Fruit fly (Drosophila melanogaster) whole organism, embryonic: ENCODE measurements around the gene unc-45.

ENCODE experiments used
- Abd-B ChIP-seq: fragments of 200-800 bp; sonication (Bioruptor generic); optimal IDR thresholded peaks from 2 replicates; lab custom pipeline; 2018; ENCODE audit warnings: missing biosample characterization, mild to moderate bottlenecking, missing genetic modification characterization, moderate library complexity
- Adf1 ChIP-seq: fragments of 200-800 bp; sonication (Bioruptor generic); IDR thresholded peaks from 2 replicates; pipeline ENCODE4 v1.3.6; 2022; ENCODE audit warnings: missing biosample characterization, missing genetic modification characterization
- Atf3 ChIP-seq: fragments of 200-800 bp; sonication (Bioruptor generic); optimal IDR thresholded peaks from 3 replicates; lab custom pipeline; 2016; ENCODE audit warnings: missing biosample characterization, missing genetic modification characterization
- CG1024 ChIP-seq: fragments of 200-800 bp; sonication (Bioruptor generic); IDR thresholded peaks from 2 replicates; pipeline ENCODE4 v1.3.6; 2022; ENCODE audit warnings: missing biosample characterization, missing genetic modification characterization
- CG10321 ChIP-seq: fragments of 200-800 bp; sonication (Bioruptor generic); IDR thresholded peaks from 2 replicates; pipeline ENCODE4 v1.3.6; 2022; ENCODE audit warnings: missing biosample characterization, missing genetic modification characterization
- CG10543 ChIP-seq: fragments of 200-800 bp; sonication (Bioruptor generic); optimal IDR thresholded peaks from 3 replicates; lab custom pipeline; 2017; ENCODE audit warnings: missing biosample characterization, mild to moderate bottlenecking, missing genetic modification characterization, moderate library complexity
- CG12236 ChIP-seq: fragments of 200-800 bp; sonication (Bioruptor generic); optimal IDR thresholded peaks from 2 replicates; lab custom pipeline; 2016; ENCODE audit warnings: missing biosample characterization, missing genetic modification characterization
- CG12744 ChIP-seq: fragments of 200-800 bp; sonication (Bioruptor generic); optimal IDR thresholded peaks from 2 replicates; lab custom pipeline; 2016; ENCODE audit warnings: missing biosample characterization, missing genetic modification characterization
- CG12769 ChIP-seq: fragments of 200-800 bp; sonication (Bioruptor generic); optimal IDR thresholded peaks from 2 replicates; lab custom pipeline; 2019; ENCODE audit warnings: missing biosample characterization, mild to moderate bottlenecking, missing genetic modification characterization, moderate library complexity
- CG13624 ChIP-seq: fragments of 200-800 bp; sonication (Bioruptor generic); optimal IDR thresholded peaks from 2 replicates; lab custom pipeline; 2016; ENCODE audit warnings: missing biosample characterization, missing genetic modification characterization
- CG13894 ChIP-seq: fragments of 200-800 bp; sonication (Bioruptor generic); optimal IDR thresholded peaks from 3 replicates; lab custom pipeline; 2018; ENCODE audit warnings: missing biosample characterization, mild to moderate bottlenecking, missing genetic modification characterization, moderate library complexity
- CG14667 ChIP-seq: fragments of 200-800 bp; sonication (Bioruptor generic); IDR thresholded peaks from 2 replicates; pipeline ENCODE4 v1.3.6; 2022; ENCODE audit warnings: missing biosample characterization, missing genetic modification characterization
- CG16815 ChIP-seq: fragments of 200-800 bp; sonication (Bioruptor generic); optimal IDR thresholded peaks from 3 replicates; lab custom pipeline; 2017; ENCODE audit warnings: missing biosample characterization, mild to moderate bottlenecking, missing genetic modification characterization
- CG18262 ChIP-seq: fragments of 200-800 bp; optimal IDR thresholded peaks from 3 replicates; lab custom pipeline; 2019; ENCODE audit warnings: missing biosample characterization, mild to moderate bottlenecking, missing genetic modification characterization, moderate library complexity
- CG2199 ChIP-seq: fragments of 200-800 bp; sonication (Bioruptor generic); IDR thresholded peaks from 3 replicates; pipeline ENCODE4 v1.3.6; 2022; ENCODE audit warnings: missing biosample characterization, missing genetic modification characterization
- CG30431 ChIP-seq: fragments of 200-800 bp; sonication (Bioruptor generic); optimal IDR thresholded peaks from 2 replicates; lab custom pipeline; 2017; ENCODE audit warnings: missing biosample characterization, missing genetic modification characterization
- CG32532 ChIP-seq: fragments of 200-800 bp; sonication (Bioruptor generic); IDR thresholded peaks from 2 replicates; pipeline ENCODE4 v1.3.6; 2022; ENCODE audit warnings: missing biosample characterization, missing genetic modification characterization
- CG33557 ChIP-seq: fragments of 200-800 bp; sonication (Bioruptor generic); optimal IDR thresholded peaks from 2 replicates; lab custom pipeline; 2019; ENCODE audit warnings: missing biosample characterization, mild to moderate bottlenecking, missing genetic modification characterization, moderate library complexity
- CG4360 ChIP-seq: fragments of 200-800 bp; sonication (Bioruptor generic); IDR thresholded peaks from 2 replicates; pipeline ENCODE4 v1.3.6; 2022; ENCODE audit warnings: missing biosample characterization, missing genetic modification characterization
- CG6254 ChIP-seq: fragments of 200-800 bp; sonication (Bioruptor generic); optimal IDR thresholded peaks from 3 replicates; lab custom pipeline; 2017; ENCODE audit warnings: mild to moderate bottlenecking, missing biosample characterization, missing genetic modification reagents, missing genetic modification characterization
- CG8478 ChIP-seq: fragments of >200 bp; optimal IDR thresholded peaks from 2 replicates; lab custom pipeline; 2018
- CTCF ChIP-seq: fragments of 200-800 bp; sonication (Bioruptor generic); optimal IDR thresholded peaks from 2 replicates; lab custom pipeline; 2017; ENCODE audit warnings: missing biosample characterization, mild to moderate bottlenecking, missing genetic modification characterization, moderate library complexity
- D19B ChIP-seq: fragments of 200-800 bp; sonication (Bioruptor generic); optimal IDR thresholded peaks from 2 replicates; lab custom pipeline; 2017; ENCODE audit warnings: missing biosample characterization, mild to moderate bottlenecking, missing genetic modification characterization
- Drgx ChIP-seq: fragments of 200-800 bp; sonication (Bioruptor generic); IDR thresholded peaks from 2 replicates; pipeline ENCODE4 v1.3.6; 2022; ENCODE audit warnings: missing biosample characterization, missing genetic modification characterization
- Lpt ChIP-seq: fragments of >200 bp; optimal IDR thresholded peaks from 2 replicates; lab custom pipeline; 2018; ENCODE audit warnings: missing biosample characterization, missing genetic modification characterization
- Nf-YB ChIP-seq: fragments of 200-800 bp; sonication (Bioruptor generic); optimal IDR thresholded peaks from 3 replicates; lab custom pipeline; 2019; ENCODE audit warnings: missing biosample characterization, mild to moderate bottlenecking, missing genetic modification characterization, moderate library complexity
- Six4 ChIP-seq: fragments of 200-800 bp; sonication (Bioruptor generic); optimal IDR thresholded peaks from 2 replicates; lab custom pipeline; 2016; ENCODE audit warnings: missing biosample characterization, missing genetic modification characterization
- Usf ChIP-seq: fragments of 200-800 bp; sonication (Bioruptor generic); optimal IDR thresholded peaks from 2 replicates; lab custom pipeline; 2017; ENCODE audit warnings: missing genotype, missing biosample characterization, missing genetic modification characterization
- ase ChIP-seq: fragments of 200-800 bp; sonication (Bioruptor generic); IDR thresholded peaks from 3 replicates; pipeline ENCODE4 v1.3.6; 2022; ENCODE audit warnings: missing biosample characterization, missing genetic modification characterization
- ato ChIP-seq: fragments of 200-800 bp; sonication (Bioruptor generic); IDR thresholded peaks from 2 replicates; pipeline ENCODE4 v1.3.6; 2022; ENCODE audit warnings: missing biosample characterization, missing genetic modification characterization; ENCODE audit not compliant: partially characterized antibody
- bbx ChIP-seq: fragments of 200-800 bp; sonication (Bioruptor generic); IDR thresholded peaks from 2 replicates; pipeline ENCODE4 v1.3.6; 2022; ENCODE audit warnings: missing biosample characterization, missing genetic modification characterization; ENCODE audit not compliant: partially characterized antibody
- bcd ChIP-seq: fragments of 200-800 bp; sonication (Bioruptor generic); optimal IDR thresholded peaks from 2 replicates; lab custom pipeline; 2017; ENCODE audit warnings: missing biosample characterization, mild to moderate bottlenecking, missing genetic modification characterization
- caup ChIP-seq: fragments of 200-800 bp; sonication (Bioruptor generic); optimal IDR thresholded peaks from 3 replicates; lab custom pipeline; 2017; ENCODE audit warnings: missing biosample characterization, mild to moderate bottlenecking, missing genetic modification characterization, moderate library complexity; ENCODE audit not compliant: severe bottlenecking
- cg ChIP-seq: fragments of 200-800 bp; sonication (Bioruptor generic); optimal IDR thresholded peaks from 3 replicates; lab custom pipeline; 2019; ENCODE audit warnings: missing biosample characterization, mild to moderate bottlenecking, missing genetic modification characterization, moderate library complexity
- cwo ChIP-seq: fragments of 200-800 bp; sonication (Bioruptor generic); optimal IDR thresholded peaks from 3 replicates; lab custom pipeline; 2017; ENCODE audit warnings: missing biosample characterization, missing genetic modification characterization, mild to moderate bottlenecking, moderate library complexity, missing genetic modification reagents
- ftz-f1 ChIP-seq: fragments of 200-800 bp; sonication (Bioruptor generic); optimal IDR thresholded peaks from 2 replicates; lab custom pipeline; 2016; ENCODE audit warnings: missing biosample characterization, missing genetic modification characterization
- gfzf ChIP-seq: fragments of 200-800 bp; sonication (Bioruptor generic); optimal IDR thresholded peaks from 2 replicates; lab custom pipeline; 2016; ENCODE audit warnings: missing biosample characterization, mild to moderate bottlenecking, missing genetic modification characterization, moderate library complexity
- gro ChIP-seq: fragments of 200-800 bp; sonication (Bioruptor generic); optimal IDR thresholded peaks from 2 replicates; lab custom pipeline; 2016; ENCODE audit warnings: missing biosample characterization, missing genetic modification characterization
- gt ChIP-seq: fragments of 200-800 bp; sonication (Bioruptor generic); IDR thresholded peaks from 2 replicates; pipeline ENCODE4 v1.3.6; 2022; ENCODE audit warnings: missing biosample characterization, missing genetic modification characterization
- hb ChIP-seq: fragments of 200-800 bp; sonication (Bioruptor generic); IDR thresholded peaks from 3 replicates; pipeline ENCODE4 v1.3.6; 2022; ENCODE audit warnings: missing biosample characterization, missing genetic modification characterization; ENCODE audit not compliant: partially characterized antibody
- kay ChIP-seq: fragments of 200-800 bp; sonication (Bioruptor generic); optimal IDR thresholded peaks from 2 replicates; lab custom pipeline; 2016; ENCODE audit warnings: missing biosample characterization, missing genetic modification characterization
- kni ChIP-seq: fragments of 200-800 bp; sonication (Bioruptor generic); optimal IDR thresholded peaks from 3 replicates; lab custom pipeline; 2017; ENCODE audit warnings: mild to moderate bottlenecking, missing biosample characterization, missing genetic modification reagents, missing genetic modification characterization
- lilli ChIP-seq: fragments of 200-800 bp; sonication (Bioruptor generic); optimal IDR thresholded peaks from 3 replicates; lab custom pipeline; 2016; ENCODE audit warnings: missing biosample characterization, missing genetic modification characterization
- lov ChIP-seq, 2 experiments: fragments of 200-800 bp in 1 of 2; fragments of >200 bp in 1 of 2; sonication (Bioruptor generic) in 1 of 2; IDR thresholded peaks in 1 of 2; optimal IDR thresholded peaks in 1 of 2; 2 replicates in 1 of 2; 3 replicates in 1 of 2; pipeline versions ENCODE4 v1.3.6 to Lab custom; 2017 to 2022; ENCODE audit warnings: missing biosample characterization in 1 of 2, missing genetic modification characterization in 1 of 2
- otp ChIP-seq: fragments of 200-800 bp; sonication (Bioruptor generic); IDR thresholded peaks from 3 replicates; pipeline ENCODE4, ENCODE4 v1.3.6; 2022; ENCODE audit warnings: missing biosample characterization, missing genetic modification characterization
- pan ChIP-seq, 4 experiments: fragments of >200 bp in 3 of 4; fragments of 200-800 bp in 1 of 4; sonication (Bioruptor generic) in 1 of 4; optimal IDR thresholded peaks in 3 of 4; IDR thresholded peaks in 1 of 4; 2 replicates each; pipeline versions ENCODE4 v1.3.6 to Lab custom; 2017 to 2022; ENCODE audit warnings: missing biosample characterization in 2 of 4, missing genetic modification characterization in 2 of 4, mixed read lengths in 1 of 4
- tup ChIP-seq: fragments of 200-800 bp; sonication (Bioruptor generic); optimal IDR thresholded peaks from 2 replicates; lab custom pipeline; 2016; ENCODE audit warnings: missing biosample characterization, mild to moderate bottlenecking, missing genetic modification characterization, moderate library complexity
- yki ChIP-seq: fragments of >200 bp; optimal IDR thresholded peaks from 3 replicates; lab custom pipeline; 2018

unc-45 gene

DNA sequence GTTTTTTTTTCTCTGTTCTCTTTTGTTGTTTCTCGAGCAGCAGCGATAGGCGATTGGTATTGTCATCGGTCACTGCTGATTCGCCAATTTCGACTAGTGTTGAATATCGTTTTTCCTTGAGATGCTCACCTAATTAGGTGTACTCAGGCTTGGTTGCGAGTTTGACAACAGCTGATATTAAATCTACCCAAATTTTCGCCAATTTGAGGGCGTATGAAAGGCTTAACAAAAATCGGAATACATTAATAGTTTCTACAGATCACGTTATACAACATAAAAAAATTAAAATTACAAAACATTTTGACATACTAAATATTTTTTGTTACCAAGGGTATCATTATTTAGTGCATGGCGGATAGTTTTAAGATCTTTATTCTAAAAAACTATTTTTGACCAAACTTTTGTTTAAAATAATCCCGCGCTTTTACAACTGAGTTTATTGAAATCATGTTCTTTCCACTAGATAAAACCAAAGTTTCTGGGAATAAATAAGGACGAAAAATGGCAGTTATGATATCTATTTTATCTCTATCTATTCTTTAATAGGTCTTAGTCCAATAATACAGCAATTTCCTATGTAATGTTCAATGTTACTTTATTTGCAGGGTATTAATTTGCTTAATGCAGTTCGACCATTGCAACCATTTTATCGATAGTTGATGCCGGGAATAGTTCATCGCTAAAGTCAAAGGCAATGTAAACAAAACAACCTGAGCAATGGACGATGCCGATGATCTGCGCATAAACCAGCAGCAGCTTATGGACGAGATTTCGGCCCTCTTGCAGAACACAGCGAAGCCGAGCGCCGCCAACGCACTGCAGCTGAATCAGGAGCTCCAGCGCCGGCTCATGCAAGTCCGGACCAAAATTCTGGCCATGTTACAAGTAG is 19.7 kb upstream of the unc-45 start, which contains the start of the genes CG10435 and Pbp95 (continued):
- TF ChIP-seq lov (optimal IDR thresholded peaks at IDR 0.05; lab: Kevin White, UChicago) (no peak), lov (GFP tag; IDR thresholded peaks at IDR 0.05; lab: Robert Waterston, UW) (no peak), lilli (peak; percentile 79), CG16815 (GFP tag; lab: Kevin White, UChicago) (peak; percentile 41), CG18262 (no peak), caup (GFP tag; lab: Kevin White, UChicago) (peak; percentile 31), ase (GFP tag; lab: Robert Waterston, UW) (0 out of 3 replicates have a peak, but pooled peaks have one; percentile 6), CTCF (GFP tag; lab: Kevin White, UChicago) (no peak), ato (peak; percentile 53; the same call in 1 of the 2 replicates), tup (GFP tag; lab: Kevin White, UChicago) (no peak), CG8478 (lab: Kevin White, UChicago) (no peak), gfzf (peak; percentile 11), CG13894 (tag; lab: Kevin White, UChicago) (no peak), bcd (GFP tag; lab: Kevin White, UChicago) (peak; percentile 48), CG13624 (peak; percentile 66), CG12744 (no peak), Six4 (GFP tag; lab: Kevin White, UChicago) (peak; percentile 12), Lpt (no peak), CG2199 (no peak), Atf3 (peak; percentile 28), bbx (GFP tag; lab: Robert Waterston, UW) (peak; percentile 68), CG14667 (GFP tag; lab: Robert Waterston, UW) (0 out of 2 replicates have a peak, but pooled peaks have one; percentile 26), gt (GFP tag; lab: Robert Waterston, UW) (no peak), CG30431 (GFP tag; lab: Kevin White, UChicago) (peak; percentile 7), Adf1 (GFP tag; lab: Robert Waterston, UW) (0 out of 2 replicates have a peak, but pooled peaks have one; percentile 18), CG4360 (GFP tag; lab: Robert Waterston, UW) (no peak), CG10321 (GFP tag; lab: Robert Waterston, UW) (no peak), Nf-YB (GFP tag; lab: Kevin White, UChicago) (no peak), D19B (GFP tag; lab: Kevin White, UChicago) (peak; percentile 96), gro (peak; percentile 62), CG33557 (no peak), Usf (no peak), Drgx (GFP tag; lab: Robert Waterston, UW) (no peak; the same call in 1 of the 2 replicates), CG12236 (GFP tag; lab: Kevin White, UChicago) (no peak), otp (GFP tag; lab: Robert Waterston, UW) (peak; percentile 50; the same call in 1 of the 3 replicates), CG6254 (GFP tag; lab: Kevin White, UChicago) (peak; percentile 30), CG32532 (peak; percentile 58), kni (no peak), hb (GFP tag; lab: Robert Waterston, UW) (peak; percentile 62; the same call in 1 of the 3 replicates), CG1024 (GFP tag; lab: Robert Waterston, UW) (0 out of 2 replicates have a peak, but pooled peaks have one; percentile 39), kay (GFP tag; lab: Kevin White, UChicago) (no peak), CG10543 (GFP tag; lab: Kevin White, UChicago) (no peak), pan (optimal IDR thresholded peaks at IDR 0.05; lab: Kevin White, UChicago) (no peak), pan (GFP tag; optimal IDR thresholded peaks at IDR 0.05 in 1 of 2, IDR thresholded peaks at IDR 0.05 in 1 of 2) (peak in 1 of 2 experiments; percentile 44), CG12769 (tag; lab: Kevin White, UChicago) (no peak), Abd-B (GFP tag; lab: Kevin White, UChicago) (peak; percentile 37), cwo (GFP tag; lab: Kevin White, UChicago) (no peak), yki (lab: Kevin White, UChicago) (no peak), ftz-f1 (no peak), cg (no peak)
